Worm (Caenorhabditis elegans) whole organism, L3 larva: Measurements from ENCODE around the gene ZK430.5.

Source experiments
- nhr-77 ChIP-seq: fragments of 150-350 bp; optimal IDR thresholded peaks from 2 replicates; lab custom pipeline; 2014; ENCODE audit warnings: missing biosample characterization, missing genetic modification characterization
- pqm-1 ChIP-seq: fragments of 150-350 bp; optimal IDR thresholded peaks from 2 replicates; lab custom pipeline; 2017; ENCODE audit warnings: missing biosample characterization, missing genetic modification characterization, inconsistent platforms

- TF ChIP-seq nhr-77 (no peak), pqm-1 (tag; lab: Kevin White, UChicago) (no peak)
Measured at ce11 chrII:4378195-4378594, 27.3 kb upstream of the ZK430.5 start, which contains the start of gene B0286.1.
